Worm (Caenorhabditis elegans) whole organism, L4 larva: Measurements from ENCODE around the gene srz-6.

ENCODE experiments used
- F49E8.2 ChIP-seq: sonication (generic microtip); optimal IDR thresholded peaks from 2 replicates; lab custom pipeline; 2016; ENCODE audit warnings: missing compliant biosample characterization, mild to moderate bottlenecking, missing genetic modification characterization, borderline replicate concordance
- ceh-32 ChIP-seq: sonication (generic microtip); optimal IDR thresholded peaks from 2 replicates; lab custom pipeline; 2016; ENCODE audit warnings: mild to moderate bottlenecking, missing genetic modification characterization, missing compliant biosample characterization; ENCODE audit not compliant: poor library complexity
- dpl-1 ChIP-seq: fragments of 150-350 bp; optimal IDR thresholded peaks from 2 replicates; lab custom pipeline; 2014; ENCODE audit warnings: missing biosample characterization, missing genetic modification reagents, missing genetic modification characterization
- duxl-1 ChIP-seq: sonication (generic microtip); optimal IDR thresholded peaks from 2 replicates; lab custom pipeline; 2016; ENCODE audit warnings: mild to moderate bottlenecking, missing genetic modification characterization, moderate library complexity, missing compliant biosample characterization; ENCODE audit not compliant: poor library complexity
- dve-1 ChIP-seq: sonication (generic microtip); optimal IDR thresholded peaks from 2 replicates; lab custom pipeline; 2017; ENCODE audit warnings: antibody characterized with exemption, mild to moderate bottlenecking, missing genetic modification characterization, missing compliant biosample characterization; ENCODE audit not compliant: insufficient read depth
- egl-27 ChIP-seq: sonication (generic microtip); optimal IDR thresholded peaks from 3 replicates; lab custom pipeline; 2017; ENCODE audit warnings: missing biosample characterization, missing genetic modification reagents, missing genetic modification characterization
- lin-13 ChIP-seq: fragments of 150-350 bp; optimal IDR thresholded peaks from 2 replicates; lab custom pipeline; 2014; ENCODE audit warnings: missing biosample characterization, missing genetic modification reagents, missing genetic modification characterization
- mep-1 ChIP-seq: fragments of 150-350 bp; sonication (generic microtip); optimal IDR thresholded peaks from 3 replicates; lab custom pipeline; 2014; ENCODE audit warnings: missing biosample characterization, missing genetic modification characterization
- mxl-2 ChIP-seq: fragments of 200-800 bp; sonication (Bioruptor generic); conservative IDR thresholded peaks from 2 replicates; pipeline ENCODE4 v1.3.6; 2022; ENCODE audit warnings: missing genetic modification reagents, missing genetic modification characterization, missing compliant biosample characterization
- nhr-10 ChIP-seq: fragments of 150-350 bp; optimal IDR thresholded peaks from 2 replicates; lab custom pipeline; 2014; ENCODE audit warnings: missing biosample characterization, missing genetic modification characterization
- nhr-11 ChIP-seq: fragments of 150-350 bp; optimal IDR thresholded peaks from 2 replicates; lab custom pipeline; 2014; ENCODE audit warnings: missing biosample characterization, missing genetic modification characterization
- nhr-237 ChIP-seq: sonication (generic microtip); optimal IDR thresholded peaks from 2 replicates; lab custom pipeline; 2017; ENCODE audit warnings: missing biosample characterization, missing genetic modification characterization

- no peak for TF ChIP-seq duxl-1 (tag; lab: Kevin White, UChicago)
- TF ChIP-seq nhr-11 (tag; lab: Kevin White, UChicago), result no peak
- TF ChIP-seq nhr-10 (tag; lab: Kevin White, UChicago), result no peak
- no peak for TF ChIP-seq mxl-2
- no peak for TF ChIP-seq dpl-1 (GFP tag; lab: Kevin White, UChicago)
- TF ChIP-seq dve-1 (tag; lab: Kevin White, UChicago), result no peak
- TF ChIP-seq egl-27, result no peak
- TF ChIP-seq nhr-237, result no peak
- TF ChIP-seq mep-1, result no peak
- no peak for TF ChIP-seq F49E8.2 (tag; lab: Kevin White, UChicago)
- TF ChIP-seq lin-13 (GFP tag; lab: Kevin White, UChicago), result no peak
- TF ChIP-seq ceh-32 (tag; lab: Kevin White, UChicago), result no peak
Measured at ce11 chrII:12444679-12445376, 47.2 kb upstream of the srz-6 start, which contains the start of the genes W05H5.1 and pitr-6.
